Fruit fly (Drosophila melanogaster): Measurements from ENCODE around the gene PrBP.

PrBP gene

DNA sequence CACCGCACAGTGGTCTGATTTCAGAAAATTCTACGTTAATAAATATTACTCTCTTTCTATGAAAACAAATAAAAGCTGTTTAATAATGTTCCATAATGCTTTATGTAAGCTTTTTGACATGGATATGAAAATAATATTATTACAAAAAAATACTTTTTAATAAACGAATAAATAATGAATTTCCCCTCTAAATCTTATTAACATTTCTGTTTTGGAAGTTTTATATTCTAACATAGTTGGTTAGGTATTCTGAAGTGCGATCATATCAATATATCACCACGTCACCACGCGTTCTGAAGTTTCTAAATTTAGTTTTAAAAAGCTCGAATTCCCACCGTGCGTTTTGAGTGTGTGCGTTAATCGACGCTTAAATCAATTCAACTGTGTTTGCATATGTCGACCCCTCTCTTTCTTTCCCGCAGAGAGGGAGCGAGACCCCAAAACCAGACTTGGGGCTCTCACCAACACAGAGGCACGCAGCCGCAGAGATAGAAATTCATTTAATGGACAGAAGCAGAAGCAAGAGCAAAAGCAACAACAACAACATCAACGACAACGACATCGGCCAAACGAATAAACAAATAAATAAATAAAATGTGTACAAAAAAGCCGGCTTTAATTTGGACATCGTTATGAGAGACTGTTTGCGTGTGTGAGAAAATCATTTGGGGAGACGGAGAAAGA, 5.7 kb upstream of the PrBP start (continued):
- peak; percentile 61 for TF ChIP-seq Jarid2 (GFP tag; optimal IDR thresholded peaks at IDR 0.05)

DNA sequence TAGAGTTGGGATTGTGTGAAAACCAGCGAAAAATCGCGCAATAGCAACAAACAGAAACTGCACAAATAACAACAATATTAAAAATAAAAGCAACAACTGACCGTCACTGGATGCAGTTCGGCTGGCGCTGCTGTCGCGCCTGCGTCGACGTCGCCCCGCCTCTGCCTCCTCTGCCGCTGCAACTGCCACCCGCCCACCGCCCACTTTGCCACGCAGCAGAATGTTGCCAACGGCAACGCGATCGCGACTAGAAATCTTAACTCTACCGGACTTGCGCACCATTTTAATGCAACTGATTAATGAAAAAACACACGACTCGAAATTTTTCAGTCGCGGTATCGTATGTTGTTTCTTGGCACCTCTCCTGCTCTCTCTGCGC, 5.1 kb upstream of the PrBP start:
- TF ChIP-seq Lim3 (GFP tag; IDR thresholded peaks at IDR 0.05): no peak
- peak; percentile 36; the same call in 1 of the 2 replicates for TF ChIP-seq chm (GFP tag; IDR thresholded peaks at IDR 0.05)
- no peak for TF ChIP-seq Gug (GFP tag; IDR thresholded peaks at IDR 0.05)
- 0 out of 3 replicates have a peak, but pooled peaks have one; percentile 35 for TF ChIP-seq CG11456 (GFP tag; IDR thresholded peaks at IDR 0.05)
- TF ChIP-seq sim (GFP tag; IDR thresholded peaks at IDR 0.05): peak; percentile 30; the same call in 1 of the 2 replicates
- TF ChIP-seq Dll (GFP tag; IDR thresholded peaks at IDR 0.05; ENCODE audit: partially characterized antibody): 0 out of 4 replicates have a peak, but pooled peaks have one; percentile 28
- 0 out of 3 replicates have a peak, but pooled peaks have one; percentile 34 for TF ChIP-seq Opbp (GFP tag; IDR thresholded peaks at IDR 0.05; ENCODE audit: partially characterized antibody)
- TF ChIP-seq rib (GFP tag; IDR thresholded peaks at IDR 0.05): 0 out of 2 replicates have a peak, but pooled peaks have one; percentile 31
- no peak for TF ChIP-seq repo (GFP tag; optimal IDR thresholded peaks at IDR 0.05)
- TF ChIP-seq CG6175 (GFP tag; IDR thresholded peaks at IDR 0.05): peak; percentile 71; the same call in 2 of the 3 replicates
- TF ChIP-seq chinmo (GFP tag; IDR thresholded peaks at IDR 0.05; ENCODE audit: partially characterized antibody): peak; percentile 37; the same call in 1 of the 4 replicates
- no peak for TF ChIP-seq CG6791 (GFP tag; IDR thresholded peaks at IDR 0.05; ENCODE audit: partially characterized antibody)
- TF ChIP-seq Bgb (GFP tag; IDR thresholded peaks at IDR 0.05; ENCODE audit: partially characterized antibody): 0 out of 2 replicates have a peak, but pooled peaks have one; percentile 18
- TF ChIP-seq CG7963 (GFP tag; IDR thresholded peaks at IDR 0.05; ENCODE audit: partially characterized antibody): peak; percentile 8; the same call in 1 of the 3 replicates
- TF ChIP-seq crol (GFP tag; IDR thresholded peaks at IDR 0.05): peak; percentile 79
- TF ChIP-seq ci (GFP tag; IDR thresholded peaks at IDR 0.05): peak; percentile 47; the same call in 2 of the 3 replicates
- 0 out of 3 replicates have a peak, but pooled peaks have one; percentile 25 for TF ChIP-seq ken (GFP tag; IDR thresholded peaks at IDR 0.05)

dm6 chr2L:8690382-8690781, 4.6 kb upstream of the PrBP start:
- TF ChIP-seq dimm (GFP tag; IDR thresholded peaks at IDR 0.05): no peak
- TF ChIP-seq sd (tag; optimal IDR thresholded peaks at IDR 0.05): peak; percentile 69
- 0 out of 2 replicates have a peak, but pooled peaks have one; percentile 6 for TF ChIP-seq Xrp1 (GFP tag; IDR thresholded peaks at IDR 0.05)
- TF ChIP-seq CG6654 (GFP tag; optimal IDR thresholded peaks at IDR 0.05): peak; percentile 96
- TF ChIP-seq cad (GFP tag; optimal IDR thresholded peaks at IDR 0.05): peak; percentile 94
- TF ChIP-seq chn (GFP tag; optimal IDR thresholded peaks at IDR 0.05): no peak
- TF ChIP-seq Lpt (GFP tag; optimal IDR thresholded peaks at IDR 0.05): no peak
- no peak for TF ChIP-seq eyg (GFP tag; optimal IDR thresholded peaks at IDR 0.05)
- 0 out of 4 replicates have a peak, but pooled peaks have one; percentile 43 for TF ChIP-seq chinmo (GFP tag; IDR thresholded peaks at IDR 0.05; ENCODE audit: partially characterized antibody)

DNA sequence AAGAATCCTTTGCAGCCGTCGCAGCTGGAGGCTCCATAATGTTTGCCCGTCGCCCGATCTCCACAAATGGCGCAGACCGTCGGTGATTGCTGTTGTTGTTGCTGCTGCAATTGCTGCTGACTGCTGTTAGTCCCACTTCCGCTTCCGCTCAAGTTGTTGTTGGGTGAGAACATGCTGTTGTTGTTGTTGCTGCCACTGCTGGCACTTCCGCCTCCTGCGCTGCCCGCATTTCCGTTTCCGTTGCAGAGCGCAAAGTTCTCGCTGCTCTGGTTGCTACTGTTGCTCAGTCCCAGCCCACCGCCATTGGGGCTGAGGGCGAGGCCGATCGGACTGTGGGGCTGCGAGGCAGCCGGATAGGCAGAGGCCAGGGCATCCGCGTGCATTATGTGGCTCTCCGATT, 4.1 kb upstream of the PrBP start:
- TF ChIP-seq tin (GFP tag; optimal IDR thresholded peaks at IDR 0.05) (no peak), ci (GFP tag; IDR thresholded peaks at IDR 0.05) (peak; percentile 54; the same call in 1 of the 3 replicates), CG6272 (GFP tag; IDR thresholded peaks at IDR 0.05) (no peak), Med (GFP tag) (peak; percentile 73), sens (GFP tag) (peak; percentile 16), Ets97D (GFP tag; optimal IDR thresholded peaks at IDR 0.05) (peak; percentile 26), Dip3 (GFP tag; optimal IDR thresholded peaks at IDR 0.05) (no peak), lab (GFP tag; optimal IDR thresholded peaks at IDR 0.05) (no peak), CG17328 (GFP tag; IDR thresholded peaks at IDR 0.05) (0 out of 2 replicates have a peak, but pooled peaks have one; percentile 26), zfh1 (GFP tag; IDR thresholded peaks at IDR 0.05) (peak; percentile 40; the same call in 1 of the 3 replicates), CG10321 (GFP tag; IDR thresholded peaks at IDR 0.05) (no peak), CG3407 (GFP tag; optimal IDR thresholded peaks at IDR 0.05) (peak; percentile 9), CG14667 (GFP tag; IDR thresholded peaks at IDR 0.05) (no peak), ac (GFP tag; optimal IDR thresholded peaks at IDR 0.05) (no peak), lov (optimal IDR thresholded peaks at IDR 0.05) (no peak), lov (GFP tag; IDR thresholded peaks at IDR 0.05) (0 out of 3 replicates have a peak, but pooled peaks have one; percentile 40), CG18011 (GFP tag; optimal IDR thresholded peaks at IDR 0.05) (no peak), CG2875 (GFP tag; optimal IDR thresholded peaks at IDR 0.05) (no peak), CG8478 (optimal IDR thresholded peaks at IDR 0.05) (no peak), CG11093 (GFP tag; IDR thresholded peaks at IDR 0.05) (no peak), CG4360 (GFP tag; IDR thresholded peaks at IDR 0.05) (peak; percentile 73)

All from whole organism, embryonic.